Fruit fly (Drosophila melanogaster): ENCODE data around the gene CG6254.

CG6254 gene

dm6 chr3R:10144103-10144998, 16.8 kb downstream of the CG6254 start, which contains the start of the genes TAF1B and Invadolysin:
Gene TAF1B, minus strand, starts transcription at chr3R:10144184.
Gene Invadolysin, plus strand, starts transcription at chr3R:10144668.
- TF ChIP-seq lola (GFP tag; optimal IDR thresholded peaks at IDR 0.05), result no peak
- peak; percentile 40 for TF ChIP-seq br (GFP tag; optimal IDR thresholded peaks at IDR 0.05)
- TF ChIP-seq OdsH (GFP tag; optimal IDR thresholded peaks at IDR 0.05), result peak; percentile 56
- peak; percentile 59 for TF ChIP-seq dsf (GFP tag; optimal IDR thresholded peaks at IDR 0.05; ENCODE audit: borderline replicate concordance)
- TF ChIP-seq GATAd (GFP tag; optimal IDR thresholded peaks at IDR 0.05), result peak; percentile 23
- no peak for TF ChIP-seq usp (GFP tag; optimal IDR thresholded peaks at IDR 0.05)
- TF ChIP-seq h (GFP tag; optimal IDR thresholded peaks at IDR 0.05), result peak; percentile 64
- TF ChIP-seq sv (GFP tag; optimal IDR thresholded peaks at IDR 0.05), result peak; percentile 44
- TF ChIP-seq Sp1 (GFP tag; optimal IDR thresholded peaks at IDR 0.05), result peak; percentile 23
- no peak for TF ChIP-seq CG9705 (GFP tag; optimal IDR thresholded peaks at IDR 0.05)
- no peak for TF ChIP-seq Vsx2 (GFP tag; optimal IDR thresholded peaks at IDR 0.05; ENCODE audit: partially characterized antibody)
- TF ChIP-seq CrebA (GFP tag; optimal IDR thresholded peaks at IDR 0.05; ENCODE audit: borderline replicate concordance), result no peak
- peak; percentile 18 for TF ChIP-seq ey (GFP tag; optimal IDR thresholded peaks at IDR 0.05)
- no peak for TF ChIP-seq pan (optimal IDR thresholded peaks at IDR 0.05)
- peak; percentile 71 for TF ChIP-seq Jra (GFP tag; optimal IDR thresholded peaks at IDR 0.05)
- TF ChIP-seq jim (GFP tag; optimal IDR thresholded peaks at IDR 0.05), result no peak
- no peak for TF ChIP-seq Dfd (GFP tag; optimal IDR thresholded peaks at IDR 0.05)
- TF ChIP-seq psq (GFP tag; optimal IDR thresholded peaks at IDR 0.05), result no peak
- TF ChIP-seq woc (GFP tag; optimal IDR thresholded peaks at IDR 0.05), result peak; percentile 23
- TF ChIP-seq Mio (GFP tag; optimal IDR thresholded peaks at IDR 0.05), result no peak
- TF ChIP-seq Rel (GFP tag; optimal IDR thresholded peaks at IDR 0.05), result no peak
- peak; percentile 31 for TF ChIP-seq Rel (tag; optimal IDR thresholded peaks at IDR 0.05)
- peak; percentile 12 for TF ChIP-seq Dif (GFP tag; optimal IDR thresholded peaks at IDR 0.05; ENCODE audit: partially characterized antibody)
- TF ChIP-seq dl (GFP tag; optimal IDR thresholded peaks at IDR 0.05; ENCODE audit: insufficient read depth in 1 of 2, partially characterized antibody in 2 of 2), result no peak
- no peak for TF ChIP-seq CG32264 (GFP tag; optimal IDR thresholded peaks at IDR 0.05)
- TF ChIP-seq brk (GFP tag; optimal IDR thresholded peaks at IDR 0.05), result peak; percentile 90
- peak in 1 of 2 experiments; percentile 67 for TF ChIP-seq foxo (GFP tag; optimal IDR thresholded peaks at IDR 0.05)
- TF ChIP-seq N (GFP tag; optimal IDR thresholded peaks at IDR 0.05), result no peak
- peak; percentile 59 for TF ChIP-seq fru (GFP tag; optimal IDR thresholded peaks at IDR 0.05)
- no peak for TF ChIP-seq Myc (optimal IDR thresholded peaks at IDR 0.05)
- no peak for TF ChIP-seq Hr78 (GFP tag; optimal IDR thresholded peaks at IDR 0.05)
- peak; percentile 76 for TF ChIP-seq Hnf4 (GFP tag; optimal IDR thresholded peaks at IDR 0.05)
- TF ChIP-seq HLH106 (tag; optimal IDR thresholded peaks at IDR 0.05), result peak; percentile 49
- peak; percentile 48 for TF ChIP-seq sage (GFP tag; optimal IDR thresholded peaks at IDR 0.05)
- peak; percentile 41 for TF ChIP-seq rgr (GFP tag; optimal IDR thresholded peaks at IDR 0.05)
- TF ChIP-seq Hr83 (GFP tag; optimal IDR thresholded peaks at IDR 0.05; ENCODE audit: poor library complexity, severe bottlenecking), result peak; percentile 92
- peak; percentile 79 for TF ChIP-seq tai (GFP tag; optimal IDR thresholded peaks at IDR 0.05)
- no peak for TF ChIP-seq Abd-B (GFP tag; optimal IDR thresholded peaks at IDR 0.05)
- peak; percentile 16 for TF ChIP-seq dmrt93B (GFP tag; optimal IDR thresholded peaks at IDR 0.05)

dm6 chr3R:10142770-10143169, 18.4 kb downstream of the CG6254 start, which contains the start of gene CG42759:
Gene CG42759, plus strand, starts transcription at chr3R:10143070.
- no peak for TF ChIP-seq Hr83 (GFP tag; optimal IDR thresholded peaks at IDR 0.05; ENCODE audit: poor library complexity, severe bottlenecking)
- TF ChIP-seq CG32264 (GFP tag; optimal IDR thresholded peaks at IDR 0.05), result no peak
- no peak for TF ChIP-seq Abd-B (GFP tag; optimal IDR thresholded peaks at IDR 0.05)
- no peak for TF ChIP-seq N (GFP tag; optimal IDR thresholded peaks at IDR 0.05)
- no peak for TF ChIP-seq sv (GFP tag; optimal IDR thresholded peaks at IDR 0.05)
- TF ChIP-seq dl (GFP tag; optimal IDR thresholded peaks at IDR 0.05; ENCODE audit: insufficient read depth in 1 of 2, partially characterized antibody in 2 of 2), result no peak
- TF ChIP-seq tai (GFP tag; optimal IDR thresholded peaks at IDR 0.05), result no peak
- TF ChIP-seq CrebA (GFP tag; optimal IDR thresholded peaks at IDR 0.05; ENCODE audit: borderline replicate concordance), result no peak
- no peak for TF ChIP-seq Dif (GFP tag; optimal IDR thresholded peaks at IDR 0.05; ENCODE audit: partially characterized antibody)

All from whole organism, wandering third instar larva.